Worm (Caenorhabditis elegans) whole organism, mixed stage, embryonic: ENCODE data around the gene nhr-286.

ENCODE experiments used
- cnd-1 ChIP-seq: fragments of 200-800 bp; sonication (Bioruptor generic); optimal IDR thresholded peaks from 2 replicates; lab custom pipeline; 2018; ENCODE audit warnings: mild to moderate bottlenecking, missing genetic modification characterization, missing compliant biosample characterization
- elt-3 ChIP-seq: fragments of 150-350 bp; optimal IDR thresholded peaks from 2 replicates; lab custom pipeline; 2014; ENCODE audit warnings: missing biosample characterization, missing genetic modification characterization
- hlh-1 ChIP-seq: fragments of 150-350 bp; optimal IDR thresholded peaks from 2 replicates; lab custom pipeline; 2014; ENCODE audit warnings: missing biosample characterization, missing genetic modification reagents, missing genetic modification characterization
- lin-13 ChIP-seq: fragments of 150-350 bp; optimal IDR thresholded peaks from 2 replicates; lab custom pipeline; 2014; ENCODE audit warnings: missing biosample characterization, missing genetic modification characterization
- mep-1 ChIP-seq: fragments of 150-350 bp; optimal IDR thresholded peaks from 2 replicates; lab custom pipeline; 2017; ENCODE audit warnings: missing biosample characterization, missing genetic modification reagents, missing genetic modification characterization, inconsistent platforms
- nhr-12 ChIP-seq: fragments of 150-350 bp; optimal IDR thresholded peaks from 2 replicates; lab custom pipeline; 2014; ENCODE audit warnings: missing biosample characterization, missing genetic modification characterization
- nhr-237 ChIP-seq: fragments of 150-350 bp; optimal IDR thresholded peaks from 2 replicates; lab custom pipeline; 2014; ENCODE audit warnings: missing biosample characterization, missing genetic modification characterization
- nhr-28 ChIP-seq: fragments of 150-350 bp; optimal IDR thresholded peaks from 2 replicates; lab custom pipeline; 2014; ENCODE audit warnings: missing biosample characterization, missing genetic modification characterization
- nhr-76 ChIP-seq: sonication (generic microtip); optimal IDR thresholded peaks from 2 replicates; lab custom pipeline; 2017; ENCODE audit warnings: missing biosample characterization, missing genetic modification characterization
- snpc-4 ChIP-seq: fragments of 150-350 bp; optimal IDR thresholded peaks from 2 replicates; lab custom pipeline; 2014; ENCODE audit warnings: missing biosample characterization, missing genetic modification characterization
- tbx-8 ChIP-seq: fragments of 200-800 bp; sonication (Bioruptor generic); optimal IDR thresholded peaks from 2 replicates; lab custom pipeline; 2018; ENCODE audit warnings: mild to moderate bottlenecking, missing genetic modification characterization, moderate library complexity, missing compliant biosample characterization

DNA sequence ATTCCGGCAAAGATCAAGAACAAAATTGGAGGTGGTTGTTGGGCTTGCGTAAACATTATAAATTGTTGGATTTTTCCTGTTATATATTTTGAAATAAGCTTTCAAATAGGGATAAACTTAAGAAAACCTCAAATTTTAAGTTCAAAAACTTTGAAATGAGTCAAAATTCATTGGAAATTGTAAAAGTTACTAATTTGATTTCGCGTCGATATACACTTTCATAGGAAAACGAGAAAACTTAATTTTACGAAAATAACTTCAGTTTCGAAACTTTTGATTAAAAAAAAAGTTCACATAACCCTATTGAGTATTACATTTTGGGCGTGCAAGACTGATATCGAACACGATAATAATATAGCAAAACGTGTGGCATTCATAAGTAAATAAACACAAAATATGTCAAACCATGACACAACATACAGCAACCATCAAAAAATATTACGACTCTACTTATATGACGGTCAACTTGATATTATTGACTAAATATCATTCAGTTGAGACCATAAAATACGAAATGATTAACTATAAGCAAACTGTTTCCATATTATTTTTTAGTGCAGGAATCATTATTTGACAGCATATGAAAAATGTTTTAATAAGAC, 4.8 kb upstream of the nhr-286 start:
- TF ChIP-seq hlh-1 (tag; lab: Kevin White, UChicago): no peak
- no peak for TF ChIP-seq snpc-4 (tag; lab: Kevin White, UChicago)
- no peak for TF ChIP-seq nhr-28 (tag; lab: Kevin White, UChicago)
- no peak for TF ChIP-seq lin-13 (tag; lab: Kevin White, UChicago)
- TF ChIP-seq mep-1: no peak
- TF ChIP-seq nhr-237 (tag; lab: Kevin White, UChicago): no peak
- TF ChIP-seq tbx-8 (GFP tag; lab: Kevin White, UChicago): no peak
- no peak for TF ChIP-seq nhr-76
- TF ChIP-seq cnd-1: no peak
- no peak for TF ChIP-seq elt-3
- TF ChIP-seq nhr-12 (tag; lab: Kevin White, UChicago): no peak
